Worm (Caenorhabditis elegans) whole organism, early embryonic: Measurements from ENCODE around the gene F42C5.4.

Source experiments
- flt-1 ChIP-seq: fragments of 200-800 bp; sonication (Bioruptor generic); IDR thresholded peaks from 2 replicates; pipeline ENCODE4 v1.3.6; 2022; ENCODE audit warnings: missing genetic modification characterization, missing compliant biosample characterization
- hnd-1 ChIP-seq: sonication (generic microtip); optimal IDR thresholded peaks from 2 replicates; lab custom pipeline; 2016; ENCODE audit warnings: missing genetic modification characterization, missing compliant biosample characterization
- pes-1 ChIP-seq: fragments of 200-800 bp; sonication (Bioruptor generic); IDR thresholded peaks from 2 replicates; pipeline ENCODE4 v1.3.6; 2022; ENCODE audit warnings: missing genetic modification reagents, missing genetic modification characterization, missing compliant biosample characterization
- tbx-11 ChIP-seq: fragments of 200-800 bp; sonication (Bioruptor generic); IDR thresholded peaks from 2 replicates; pipeline ENCODE4 v1.3.6; 2022; ENCODE audit warnings: missing genetic modification characterization, missing compliant biosample characterization
- tra-4 ChIP-seq: sonication (generic microtip); optimal IDR thresholded peaks from 2 replicates; lab custom pipeline; 2017; ENCODE audit warnings: missing genetic modification characterization, missing compliant biosample characterization

ce11 chrIV:7310842-7311241, 18.9 kb upstream of the F42C5.4 start:
- TF ChIP-seq tbx-11 (GFP tag; lab: Robert Waterston, UW) (no peak), hnd-1 (tag; lab: Kevin White, UChicago) (no peak), tra-4 (tag; lab: Kevin White, UChicago) (no peak), flt-1 (GFP tag; lab: Robert Waterston, UW) (no peak), pes-1 (GFP tag; lab: Robert Waterston, UW) (no peak)
